Worm (Caenorhabditis elegans) whole organism, L4/young adult: Measurements from ENCODE around the gene him-10.
A peak's percentile ranks its signal among the peaks of the same experiment; 100 is the strongest.

ENCODE experiments used
- W03F9.2 ChIP-seq: fragments of 150-350 bp; optimal IDR thresholded peaks from 2 replicates; lab custom pipeline; 2014; ENCODE audit warnings: missing biosample characterization, missing genetic modification characterization
- dao-5 ChIP-seq: sonication (generic microtip); optimal IDR thresholded peaks from 2 replicates; lab custom pipeline; 2016; ENCODE audit warnings: missing genotype, missing genetic modification characterization, moderate library complexity, missing compliant biosample characterization
- him-1 ChIP-seq: sonication (generic microtip); optimal IDR thresholded peaks from 2 replicates; lab custom pipeline; 2016; ENCODE audit warnings: missing genotype, missing genetic modification reagents, missing genetic modification characterization, missing compliant biosample characterization

him-10 gene

DNA sequence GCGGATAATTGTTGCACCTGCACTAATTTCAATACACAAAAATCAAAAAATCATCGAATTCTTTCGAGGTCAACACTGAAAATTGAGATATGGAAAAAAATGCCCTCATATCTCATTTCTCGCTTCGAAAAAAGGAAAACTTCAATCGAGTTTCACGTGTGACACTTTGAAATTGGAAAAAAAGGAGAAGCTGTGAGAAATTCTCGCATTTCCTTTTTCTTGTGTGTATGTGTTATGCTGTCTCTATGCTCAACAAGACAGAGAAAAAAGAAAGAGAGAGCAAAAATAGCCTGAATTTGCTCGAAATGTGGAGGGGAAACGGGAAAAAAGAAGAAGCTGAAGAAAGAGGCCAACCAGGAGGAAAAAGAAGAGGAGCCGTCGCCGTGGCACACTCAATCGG, 43.4 kb downstream of the him-10 start:
- TF ChIP-seq W03F9.2 (tag; lab: Kevin White, UChicago) (no peak), him-1 (tag; lab: Kevin White, UChicago) (no peak), dao-5 (no peak)

DNA sequence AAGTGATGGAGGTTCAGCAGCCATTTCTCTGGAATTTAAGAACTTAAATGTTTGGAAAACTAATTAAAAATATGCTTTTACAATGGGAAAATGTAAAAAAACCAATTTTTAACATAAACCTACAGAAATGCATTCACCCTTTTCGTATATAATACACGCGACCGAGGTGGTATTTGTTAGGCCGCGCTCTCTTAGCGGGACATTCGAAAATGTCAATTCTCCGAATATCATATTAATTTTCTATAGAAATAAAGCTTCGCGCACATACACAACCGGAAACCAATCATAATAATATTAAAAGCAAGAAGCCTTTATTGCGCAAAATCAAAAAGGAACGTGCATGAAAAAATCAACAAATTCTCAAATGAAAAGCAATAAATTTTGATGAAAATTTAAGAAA, 50.2 kb downstream of the him-10 start, which contains the start of gene ddx-23:
Gene ddx-23 (minus strand): TSS at position 30 of the 400 bp plus-strand sequence.
- TF ChIP-seq W03F9.2 (tag; lab: Kevin White, UChicago): peak; percentile 1
- no peak for TF ChIP-seq him-1 (tag; lab: Kevin White, UChicago)
- no peak for TF ChIP-seq dao-5
